Worm (Caenorhabditis elegans) whole organism, L4 larva: Measurements from ENCODE around the gene mbl-1.

Source experiments
- F44E2.7 ChIP-seq: fragments of 200-800 bp; sonication (Bioruptor generic); IDR thresholded peaks from 2 replicates; pipeline ENCODE4 v2.1.2; 2022; ENCODE audit warnings: missing genetic modification characterization, missing compliant biosample characterization
- T26A8.4 ChIP-seq: fragments of 200-800 bp; sonication (Bioruptor generic); IDR thresholded peaks from 2 replicates; pipeline ENCODE4 v1.3.6; 2022; ENCODE audit warnings: missing genetic modification characterization, missing compliant biosample characterization
- Y105C5A.15 ChIP-seq: fragments of 200-800 bp; sonication (Bioruptor generic); IDR thresholded peaks from 2 replicates; pipeline ENCODE4 v1.3.6; 2022; ENCODE audit warnings: missing genetic modification characterization, missing compliant biosample characterization
- Y5F2A.4 ChIP-seq: fragments of 200-800 bp; sonication (Bioruptor generic); optimal IDR thresholded peaks from 2 replicates; lab custom pipeline; 2018; ENCODE audit warnings: mild to moderate bottlenecking, missing genetic modification characterization, missing compliant biosample characterization
- aha-1 ChIP-seq: fragments of 150-350 bp; peaks from one replicate; lab custom pipeline; 2014; ENCODE audit warnings: missing biosample characterization, missing genetic modification characterization
- ama-1 ChIP-seq: fragments of 150-350 bp; optimal IDR thresholded peaks from 2 replicates; lab custom pipeline; 2014; ENCODE audit warnings: inconsistent platforms, mixed read lengths
- ctbp-1 ChIP-seq: fragments of 200-800 bp; sonication (Bioruptor generic); IDR thresholded peaks from 2 replicates; pipeline ENCODE4 v1.3.6; 2022; ENCODE audit warnings: missing genetic modification reagents, missing genetic modification characterization, missing compliant biosample characterization
- daf-12 ChIP-seq: fragments of 150-350 bp; optimal IDR thresholded peaks from 2 replicates; lab custom pipeline; 2014; ENCODE audit warnings: missing biosample characterization, missing genetic modification reagents, missing genetic modification characterization
- daf-16 ChIP-seq, 3 experiments: sonication (generic microtip); optimal IDR thresholded peaks; 2 replicates each; lab custom pipeline; 2016 to 2017; ENCODE audit warnings: missing genetic modification characterization in 3 of 3, missing genetic modification reagents in 3 of 3, mild to moderate bottlenecking in 2 of 3, missing compliant biosample characterization in 2 of 3, missing biosample characterization in 1 of 3, moderate library complexity in 1 of 3
- dmd-6 ChIP-seq: fragments of 200-800 bp; sonication (Bioruptor generic); IDR thresholded peaks from 2 replicates; pipeline ENCODE4 v1.3.6; 2022; ENCODE audit warnings: missing genetic modification reagents, missing genetic modification characterization, missing compliant biosample characterization
- dmd-9 ChIP-seq: fragments of 200-800 bp; sonication (Bioruptor generic); IDR thresholded peaks from 2 replicates; pipeline ENCODE4 v1.3.6; 2022; ENCODE audit warnings: missing genetic modification reagents, missing genetic modification characterization, missing compliant biosample characterization
- dve-1 ChIP-seq: sonication (generic microtip); optimal IDR thresholded peaks from 2 replicates; lab custom pipeline; 2017; ENCODE audit warnings: antibody characterized with exemption, mild to moderate bottlenecking, missing genetic modification characterization, missing compliant biosample characterization; ENCODE audit not compliant: insufficient read depth
- egl-43 ChIP-seq: fragments of 200-800 bp; sonication (Bioruptor generic); IDR thresholded peaks from 2 replicates; pipeline ENCODE4 v1.3.6; 2022; ENCODE audit warnings: missing genetic modification reagents, missing genetic modification characterization, missing compliant biosample characterization
- fkh-10 ChIP-seq: fragments of 150-350 bp; optimal IDR thresholded peaks from 2 replicates; lab custom pipeline; 2014; ENCODE audit warnings: missing biosample characterization, missing genetic modification reagents, missing genetic modification characterization
- gei-8 ChIP-seq: fragments of 200-800 bp; sonication (Bioruptor generic); optimal IDR thresholded peaks from 2 replicates; lab custom pipeline; 2018; ENCODE audit warnings: mild to moderate bottlenecking, missing genetic modification characterization, missing compliant biosample characterization
- hif-1 ChIP-seq, 2 experiments: sonication (generic microtip); optimal IDR thresholded peaks; 2 replicates each; lab custom pipeline; 2016 to 2017; ENCODE audit warnings: missing compliant biosample characterization in 2 of 2, missing genetic modification characterization in 2 of 2, missing genetic modification reagents in 2 of 2, missing genotype in 2 of 2, mild to moderate bottlenecking in 1 of 2
- hlh-11 ChIP-seq: fragments of 200-800 bp; sonication (Bioruptor generic); optimal IDR thresholded peaks from 2 replicates; lab custom pipeline; 2018; ENCODE audit warnings: mild to moderate bottlenecking, missing genetic modification characterization, missing compliant biosample characterization
- hlh-30 ChIP-seq: sonication (generic microtip); optimal IDR thresholded peaks from 2 replicates; lab custom pipeline; 2017; ENCODE audit warnings: antibody characterized with exemption, mild to moderate bottlenecking, missing genetic modification characterization, missing compliant biosample characterization; ENCODE audit not compliant: insufficient read depth
- hmg-1.1 ChIP-seq: fragments of 200-800 bp; sonication (Bioruptor generic); IDR thresholded peaks from 2 replicates; pipeline ENCODE4 v1.3.6; 2022; ENCODE audit warnings: missing genetic modification reagents, missing genetic modification characterization, missing compliant biosample characterization
- lin-1 ChIP-seq: fragments of 200-800 bp; sonication (Bioruptor generic); IDR thresholded peaks from 2 replicates; pipeline ENCODE4 v1.3.6; 2022; ENCODE audit warnings: missing genetic modification reagents, missing genetic modification characterization, missing compliant biosample characterization
- lin-13 ChIP-seq: fragments of 150-350 bp; optimal IDR thresholded peaks from 2 replicates; lab custom pipeline; 2014; ENCODE audit warnings: missing biosample characterization, missing genetic modification reagents, missing genetic modification characterization
- lsy-2 ChIP-seq, 2 experiments: fragments of 150-350 bp in 1 of 2; sonication (generic microtip) in 1 of 2; optimal IDR thresholded peaks; 2 replicates each; lab custom pipeline; 2014 to 2017; ENCODE audit warnings: missing biosample characterization in 2 of 2, missing genetic modification characterization in 2 of 2
- mdl-1 ChIP-seq, 2 experiments: fragments of 150-350 bp in 1 of 2; sonication (generic microtip) in 1 of 2; optimal IDR thresholded peaks; 2 replicates each; lab custom pipeline; 2014 to 2017; ENCODE audit warnings: missing biosample characterization in 2 of 2, missing genetic modification characterization in 2 of 2
- mep-1 ChIP-seq: fragments of 150-350 bp; sonication (generic microtip); optimal IDR thresholded peaks from 3 replicates; lab custom pipeline; 2014; ENCODE audit warnings: missing biosample characterization, missing genetic modification characterization
- mes-2 ChIP-seq: sonication (generic microtip); optimal IDR thresholded peaks from 2 replicates; lab custom pipeline; 2016; ENCODE audit warnings: missing genotype, mild to moderate bottlenecking, missing genetic modification characterization, missing compliant biosample characterization; ENCODE audit not compliant: poor library complexity, severe bottlenecking
- mxl-2 ChIP-seq: fragments of 200-800 bp; sonication (Bioruptor generic); conservative IDR thresholded peaks from 2 replicates; pipeline ENCODE4 v1.3.6; 2022; ENCODE audit warnings: missing genetic modification reagents, missing genetic modification characterization, missing compliant biosample characterization
- mxl-3 ChIP-seq: fragments of 200-800 bp; sonication (Bioruptor generic); optimal IDR thresholded peaks from 2 replicates; lab custom pipeline; 2018; ENCODE audit warnings: mild to moderate bottlenecking, missing genetic modification characterization, missing compliant biosample characterization
- nhr-11 ChIP-seq: fragments of 150-350 bp; optimal IDR thresholded peaks from 2 replicates; lab custom pipeline; 2014; ENCODE audit warnings: missing biosample characterization, missing genetic modification characterization
- nhr-25 ChIP-seq: sonication (generic microtip); optimal IDR thresholded peaks from 2 replicates; lab custom pipeline; 2017; ENCODE audit warnings: missing genetic modification characterization, mild to moderate bottlenecking, missing compliant biosample characterization, antibody characterized with exemption, moderate library complexity, borderline replicate concordance; ENCODE audit not compliant: insufficient read depth
- nhr-28 ChIP-seq: fragments of 150-350 bp; optimal IDR thresholded peaks from 2 replicates; lab custom pipeline; 2014; ENCODE audit warnings: missing biosample characterization, missing genetic modification characterization
- nhr-6 ChIP-seq: fragments of 150-350 bp; optimal IDR thresholded peaks from 2 replicates; lab custom pipeline; 2014; ENCODE audit warnings: missing biosample characterization, missing genetic modification characterization
- nhr-76 ChIP-seq: fragments of 150-350 bp; optimal IDR thresholded peaks from 2 replicates; lab custom pipeline; 2014; ENCODE audit warnings: missing biosample characterization, missing genetic modification characterization
- nhr-77 ChIP-seq: fragments of 150-350 bp; optimal IDR thresholded peaks from 2 replicates; lab custom pipeline; 2014; ENCODE audit warnings: missing biosample characterization, missing genetic modification characterization
- pha-4 ChIP-seq, 2 experiments: fragments of 150-350 bp in 1 of 2; fragments of 200-800 bp in 1 of 2; sonication (Bioruptor generic) in 1 of 2; IDR thresholded peaks in 1 of 2; optimal IDR thresholded peaks in 1 of 2; 2 replicates each; pipeline versions ENCODE4 v1.3.6 to Lab custom; 2014 to 2022; ENCODE audit warnings: missing genetic modification characterization in 2 of 2, missing genetic modification reagents in 2 of 2, missing biosample characterization in 1 of 2, missing compliant biosample characterization in 1 of 2
- php-3 ChIP-seq: fragments of 200-800 bp; sonication (Bioruptor generic); IDR thresholded peaks from 2 replicates; pipeline ENCODE4 v1.3.6; 2022; ENCODE audit warnings: missing genetic modification reagents, missing genetic modification characterization, missing compliant biosample characterization
- pqm-1 ChIP-seq: sonication (generic microtip); optimal IDR thresholded peaks from 2 replicates; lab custom pipeline; 2017; ENCODE audit warnings: missing biosample characterization, missing genetic modification characterization
- rbr-2 ChIP-seq: sonication (generic microtip); optimal IDR thresholded peaks from 2 replicates; lab custom pipeline; 2016; ENCODE audit warnings: missing genotype, missing genetic modification characterization, missing compliant biosample characterization
- set-16 ChIP-seq: fragments of 200-800 bp; sonication (Bioruptor generic); IDR thresholded peaks from 2 replicates; pipeline ENCODE4 v1.3.6; 2022; ENCODE audit warnings: missing genetic modification reagents, missing genetic modification characterization, missing compliant biosample characterization
- tra-1 ChIP-seq: fragments of 200-800 bp; sonication (Bioruptor generic); IDR thresholded peaks from 2 replicates; pipeline ENCODE4 v1.3.6; 2022; ENCODE audit warnings: missing genetic modification reagents, missing genetic modification characterization, missing compliant biosample characterization
- unc-62 ChIP-seq, 3 experiments: fragments of 150-350 bp in 1 of 3; sonication (generic microtip); optimal IDR thresholded peaks in 2 of 3; peaks in 1 of 3; 1 replicate in 1 of 3; 2 replicates in 2 of 3; lab custom pipeline; 2014 to 2017; ENCODE audit warnings: missing biosample characterization in 3 of 3, missing genetic modification characterization in 3 of 3, missing genetic modification reagents in 3 of 3, missing genotype in 1 of 3
- zip-2 ChIP-seq: fragments of 150-350 bp; optimal IDR thresholded peaks from 2 replicates; lab custom pipeline; 2014; ENCODE audit warnings: missing biosample characterization, missing genetic modification characterization
- ztf-7 ChIP-seq: fragments of 150-350 bp; optimal IDR thresholded peaks from 2 replicates; lab custom pipeline; 2014; ENCODE audit warnings: missing biosample characterization, missing genetic modification characterization

Gene mbl-1

ce11 chrX:17030169-17030914, 51.9 kb downstream of the mbl-1 start, which contains the start of gene ptrn-1:
Gene ptrn-1, minus strand, starts transcription at chrX:17030219.
- TF ChIP-seq lin-13 (GFP tag; lab: Kevin White, UChicago) (peak; percentile 56), fkh-10 (GFP tag; lab: Kevin White, UChicago) (peak; percentile 50), tra-1 (peak; percentile 48; the same call in 1 of the 2 replicates), zip-2 (tag; lab: Kevin White, UChicago) (no peak), pqm-1 (tag; lab: Kevin White, UChicago) (peak; percentile 22), lsy-2 (tag; optimal IDR thresholded peaks at IDR 0.05; lab: Kevin White, UChicago) (peak; percentile 30 to 67), T26A8.4 (GFP tag; lab: Robert Waterston, UW) (0 out of 2 replicates have a peak, but pooled peaks have one; percentile 31), mep-1 (tag; lab: Kevin White, UChicago) (peak; percentile 83), gei-8 (GFP tag; lab: Kevin White, UChicago) (no peak), daf-16 (GFP tag; optimal IDR thresholded peaks at IDR 0.05; lab: Kevin White, UChicago) (no peak), daf-16 (tag; optimal IDR thresholded peaks at IDR 0.05; lab: Kevin White, UChicago) (peak; percentile 57), dve-1 (tag; lab: Kevin White, UChicago) (peak; percentile 74), F44E2.7 (GFP tag; lab: Robert Waterston, UW) (no peak), hlh-30 (tag; lab: Kevin White, UChicago) (peak; percentile 88), aha-1 (tag; lab: Kevin White, UChicago) (peak; percentile 98), egl-43 (GFP tag; lab: Robert Waterston, UW) (no peak), daf-12 (no peak), ztf-7 (tag; lab: Kevin White, UChicago) (peak; percentile 5), ama-1 (lab: Kevin White, UChicago) (no peak), php-3 (GFP tag; lab: Robert Waterston, UW) (no peak), pha-4 (GFP tag; IDR thresholded peaks at IDR 0.05; lab: Robert Waterston, UW) (0 out of 2 replicates have a peak, but pooled peaks have one; percentile 29), pha-4 (tag; optimal IDR thresholded peaks at IDR 0.05; lab: Kevin White, UChicago) (peak; percentile 2), nhr-6 (peak; percentile 91), hmg-1.1 (GFP tag; lab: Robert Waterston, UW) (peak; percentile 82), set-16 (GFP tag; lab: Robert Waterston, UW) (peak; percentile 94), unc-62 (GFP tag; optimal IDR thresholded peaks at IDR 0.05 in 1 of 2; lab: Kevin White, UChicago) (peak in 1 of 2 experiments; percentile 91), unc-62 (tag; optimal IDR thresholded peaks at IDR 0.05; lab: Kevin White, UChicago) (no peak), Y5F2A.4 (no peak), ctbp-1 (GFP tag; lab: Robert Waterston, UW) (0 out of 2 replicates have a peak, but pooled peaks have one; percentile 50), nhr-28 (tag; lab: Kevin White, UChicago) (peak; percentile 95), nhr-76 (tag; lab: Kevin White, UChicago) (no peak), mdl-1 (tag; optimal IDR thresholded peaks at IDR 0.05; lab: Kevin White, UChicago) (peak; percentile 58 to 76), hlh-11 (peak; percentile 93), Y105C5A.15 (GFP tag; lab: Robert Waterston, UW) (no peak), nhr-11 (peak; percentile 59), lin-1 (peak; percentile 52; the same call in 1 of the 2 replicates), nhr-77 (peak; percentile 26), mes-2 (tag; lab: Kevin White, UChicago) (peak; percentile 61), rbr-2 (tag; lab: Kevin White, UChicago) (peak; percentile 75), mxl-3 (peak; percentile 85), hif-1 (tag; optimal IDR thresholded peaks at IDR 0.05; lab: Kevin White, UChicago) (peak in 1 of 2 experiments; percentile 33), nhr-25 (tag; lab: Kevin White, UChicago) (peak; percentile 13), dmd-9 (GFP tag; lab: Robert Waterston, UW) (0 out of 2 replicates have a peak, but pooled peaks have one; percentile 31), mxl-2 (GFP tag; lab: Robert Waterston, UW) (no peak), dmd-6 (no peak; the same call in 1 of the 2 replicates)
- TF ChIP-seq, all 104 proteins: peak for 30
